Worm (Caenorhabditis elegans) whole organism, early embryonic: Measurements from ENCODE around the gene F16H6.8.

Experiments used
- F13C5.2 ChIP-seq: sonication (generic microtip); optimal IDR thresholded peaks from 2 replicates; lab custom pipeline; 2017; ENCODE audit warnings: mild to moderate bottlenecking, missing genetic modification characterization, inconsistent platforms, missing compliant biosample characterization
- ama-1 ChIP-seq: fragments of 150-350 bp; optimal IDR thresholded peaks from 2 replicates; lab custom pipeline; 2014
- ets-7 ChIP-seq: sonication (generic microtip); optimal IDR thresholded peaks from 2 replicates; lab custom pipeline; 2016; ENCODE audit warnings: missing genotype, missing genetic modification characterization, missing compliant biosample characterization
- flt-1 ChIP-seq: fragments of 200-800 bp; sonication (Bioruptor generic); IDR thresholded peaks from 2 replicates; pipeline ENCODE4 v1.3.6; 2022; ENCODE audit warnings: missing genetic modification characterization, missing compliant biosample characterization
- pes-1 ChIP-seq: fragments of 200-800 bp; sonication (Bioruptor generic); IDR thresholded peaks from 2 replicates; pipeline ENCODE4 v1.3.6; 2022; ENCODE audit warnings: missing genetic modification reagents, missing genetic modification characterization, missing compliant biosample characterization
- sea-1 ChIP-seq: fragments of 200-800 bp; sonication (Bioruptor generic); conservative IDR thresholded peaks from 2 replicates; pipeline ENCODE4 v1.3.6; 2022; ENCODE audit warnings: missing genetic modification characterization, missing compliant biosample characterization

DNA sequence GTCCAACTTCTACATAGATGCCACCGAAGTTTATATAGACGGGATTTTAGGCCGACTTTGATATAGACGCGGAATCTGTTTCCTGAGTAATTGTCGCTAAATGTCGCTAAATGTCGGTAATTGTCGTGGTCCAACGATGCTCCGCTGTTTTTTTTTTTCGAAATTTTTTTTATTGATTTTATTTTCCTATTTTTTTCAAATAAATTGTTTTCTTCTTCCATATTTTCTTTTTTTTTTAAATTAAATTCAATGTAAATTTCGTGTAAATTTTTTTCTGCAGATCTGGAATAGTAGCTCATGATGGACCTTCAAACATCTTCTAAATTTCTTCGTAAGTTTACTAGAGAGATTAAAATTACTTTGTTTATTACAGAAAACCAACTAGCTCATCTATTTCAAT, 31.2 kb downstream of the F16H6.8 start, which contains the start of gene C31G12.3:
- no peak for TF ChIP-seq flt-1
- TF ChIP-seq sea-1 (GFP tag; lab: Robert Waterston, UW), result no peak
- no peak for TF ChIP-seq ama-1
- TF ChIP-seq F13C5.2 (tag; lab: Kevin White, UChicago), result no peak
- TF ChIP-seq ets-7 (tag; lab: Kevin White, UChicago), result no peak
- TF ChIP-seq pes-1, result no peak
